Worm (Caenorhabditis elegans): Measurements from ENCODE around the gene pals-25.
"Not testable (repeated sequence)": the region's sequence is repeated elsewhere in the genome, so short reads cannot be mapped to it uniquely, and the experiment has no call there.

pals-25 gene

DNA sequence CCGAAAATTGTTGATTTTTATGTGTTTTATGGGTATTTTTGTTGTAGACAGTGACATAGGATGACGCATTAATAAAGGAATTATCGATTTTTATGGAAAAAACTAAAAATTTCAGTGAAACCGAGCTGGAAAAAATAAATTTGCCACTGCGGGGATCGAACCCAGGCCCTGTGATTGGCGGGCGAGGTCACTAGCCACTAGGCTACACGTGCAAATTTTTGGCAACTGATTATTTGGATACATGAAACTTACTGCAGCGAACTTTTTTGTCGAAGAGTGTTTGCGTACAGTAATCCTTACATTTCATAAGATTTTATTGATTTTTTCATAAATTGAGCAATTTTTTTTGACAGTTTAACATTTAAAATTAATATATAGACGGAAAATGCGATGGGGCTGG, 45.1 kb upstream of the pals-25 start (continued):
- peak in 1 of 2 experiments; percentile 18 for TF ChIP-seq let-607 (tag; optimal IDR thresholded peaks at IDR 0.05)

DNA sequence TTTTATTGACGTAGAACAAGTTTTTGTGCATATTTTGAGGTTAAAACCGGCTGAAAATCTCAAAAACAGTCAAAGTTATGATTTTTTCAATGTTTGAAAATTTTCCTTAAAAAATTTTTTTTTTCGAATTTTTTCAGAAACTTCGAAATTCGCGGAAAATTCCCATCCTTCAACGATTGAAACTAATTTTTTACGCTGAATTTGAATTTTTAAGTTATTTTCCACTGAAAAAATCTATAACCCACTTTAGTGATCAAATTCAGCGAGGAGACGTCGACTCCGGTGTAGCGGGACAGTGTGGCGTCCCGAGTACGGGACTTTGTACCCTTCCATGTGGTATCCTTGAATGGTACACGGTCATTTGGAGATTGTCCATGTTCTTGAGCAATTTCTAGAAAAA, 42.0 kb upstream of the pals-25 start:
- no peak for TF ChIP-seq bed-1 (GFP tag; IDR thresholded peaks at IDR 0.05)

DNA sequence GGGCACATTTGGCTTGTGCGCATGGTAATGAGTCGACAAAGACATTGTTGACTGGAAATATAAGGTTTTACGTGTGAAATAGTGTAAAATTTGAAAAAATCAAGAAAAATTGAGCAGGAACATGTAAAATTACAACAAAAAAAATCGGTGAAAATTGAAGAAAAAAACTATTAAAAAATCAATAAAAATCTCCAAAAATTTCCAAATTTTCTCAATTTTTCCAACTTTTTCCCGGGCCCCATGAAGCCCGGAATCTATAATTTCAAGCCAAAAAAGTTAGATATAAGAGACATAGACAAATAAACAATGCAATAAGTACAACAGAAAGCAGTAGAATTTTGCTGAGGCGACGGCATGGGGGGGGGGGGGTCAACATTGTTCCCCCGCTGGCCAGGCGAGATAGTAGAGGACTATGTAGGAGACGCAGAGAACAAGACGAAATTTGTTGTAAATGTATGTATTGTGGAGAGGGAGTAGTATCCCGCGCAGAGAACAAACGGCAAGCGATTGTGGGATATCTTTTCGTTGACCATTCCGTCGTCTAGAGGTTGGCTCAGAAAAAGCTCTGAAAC, 39.4 kb upstream of the pals-25 start, which contains the start of gene pat-4:
Gene pat-4, minus strand, starts transcription at position 51 of the 572 bp plus-strand sequence.
- TF ChIP-seq unc-62 (GFP tag; optimal IDR thresholded peaks at IDR 0.05) = no peak
- no peak for TF ChIP-seq Y79H2A.3 (GFP tag; conservative IDR thresholded peaks at IDR 0.05)
- no peak for TF ChIP-seq zfh-2 (GFP tag; conservative IDR thresholded peaks at IDR 0.05)
- TF ChIP-seq hmg-1.2 (GFP tag; IDR thresholded peaks at IDR 0.05) = peak; percentile 88
- no peak for TF ChIP-seq cebp-1 (GFP tag; IDR thresholded peaks at IDR 0.05)
- peak; percentile 42 for TF ChIP-seq cebp-1 (tag; optimal IDR thresholded peaks at IDR 0.05)

DNA sequence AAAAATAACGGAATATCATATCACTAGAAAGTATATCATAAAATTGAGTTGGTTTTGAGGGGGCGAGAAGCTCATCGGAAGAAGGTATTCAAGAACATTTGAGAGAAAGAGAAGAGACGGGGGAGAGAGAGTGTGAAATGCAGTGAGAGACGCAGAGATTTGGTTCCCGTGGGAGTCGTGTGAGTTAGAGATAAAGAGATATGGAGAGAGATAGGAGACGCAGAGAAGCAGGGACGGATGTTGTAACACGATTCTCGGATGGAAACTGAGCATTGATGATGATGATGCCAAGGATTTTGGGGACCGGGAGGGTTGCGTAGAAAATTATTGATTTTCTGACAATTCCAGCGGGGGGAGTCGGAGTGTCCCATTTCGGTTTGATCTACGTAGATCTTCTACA, 38.1 kb upstream of the pals-25 start:
- TF ChIP-seq attf-3 (GFP tag; conservative IDR thresholded peaks at IDR 0.05) = no peak
- TF ChIP-seq athp-1 (tag; optimal IDR thresholded peaks at IDR 0.05) = no peak
- TF ChIP-seq cebp-1 (GFP tag; IDR thresholded peaks at IDR 0.05) = no peak
- TF ChIP-seq cebp-1 (tag; optimal IDR thresholded peaks at IDR 0.05) = peak; percentile 0
- peak; percentile 90 for TF ChIP-seq hmg-1.2 (GFP tag; IDR thresholded peaks at IDR 0.05)

DNA sequence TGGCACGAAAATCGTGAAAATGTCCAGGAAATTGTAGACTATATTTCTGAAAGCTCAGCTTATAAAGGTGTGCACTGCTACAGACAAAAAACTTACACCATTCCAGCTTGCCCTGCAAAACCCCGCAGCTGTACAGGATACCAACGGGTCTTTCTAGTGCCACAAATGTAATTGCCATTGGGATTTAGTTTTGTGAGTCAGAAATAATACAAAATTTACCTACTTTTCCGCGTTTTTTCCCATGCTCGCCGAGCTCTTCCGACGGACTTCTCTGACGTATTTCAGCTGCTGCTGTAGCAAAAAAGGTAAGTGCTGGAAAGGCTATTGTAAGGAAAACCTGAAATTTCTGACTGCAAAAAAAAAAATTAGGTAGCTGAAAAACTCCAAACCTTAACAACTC, 37.3 kb upstream of the pals-25 start, which contains the start of gene C29F9.8:
Gene C29F9.8, minus strand, starts transcription at position 101 of the 400 bp plus-strand sequence.
- TF ChIP-seq nhr-90 (tag; optimal IDR thresholded peaks at IDR 0.05); mes-4 (tag; optimal IDR thresholded peaks at IDR 0.05); hrde-1 (tag; optimal IDR thresholded peaks at IDR 0.05; ENCODE audit: borderline replicate concordance): not testable (repeated sequence)

DNA sequence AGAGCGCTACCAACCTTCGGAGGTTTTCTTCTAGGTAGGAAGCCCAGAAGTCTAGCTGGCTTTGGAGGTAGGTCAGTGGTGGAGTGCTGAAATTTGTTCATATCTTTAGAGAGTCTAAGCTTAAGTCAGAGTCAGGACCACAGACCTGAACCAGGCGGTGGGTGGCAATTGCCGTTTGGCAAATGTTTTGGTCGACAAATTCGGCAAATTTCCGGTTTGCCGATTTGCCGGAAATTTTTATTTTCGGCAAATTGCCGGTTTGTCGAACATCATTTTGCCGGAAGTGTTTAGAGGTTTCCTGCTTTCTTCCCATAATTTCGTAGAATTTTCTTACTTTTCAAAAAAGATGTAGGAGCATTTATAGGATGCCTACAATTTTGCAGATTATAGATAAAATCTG, 35.5 kb upstream of the pals-25 start, which contains the start of gene C29F9.9:
Gene C29F9.9, minus strand, starts transcription at position 101 of the 400 bp plus-strand sequence.
- TF ChIP-seq mel-28 (tag; optimal IDR thresholded peaks at IDR 0.05; ENCODE audit: borderline replicate concordance); F23B12.7 (tag; optimal IDR thresholded peaks at IDR 0.05; ENCODE audit: insufficient read depth); B0261.1 (tag; optimal IDR thresholded peaks at IDR 0.05): not testable (repeated sequence)

DNA sequence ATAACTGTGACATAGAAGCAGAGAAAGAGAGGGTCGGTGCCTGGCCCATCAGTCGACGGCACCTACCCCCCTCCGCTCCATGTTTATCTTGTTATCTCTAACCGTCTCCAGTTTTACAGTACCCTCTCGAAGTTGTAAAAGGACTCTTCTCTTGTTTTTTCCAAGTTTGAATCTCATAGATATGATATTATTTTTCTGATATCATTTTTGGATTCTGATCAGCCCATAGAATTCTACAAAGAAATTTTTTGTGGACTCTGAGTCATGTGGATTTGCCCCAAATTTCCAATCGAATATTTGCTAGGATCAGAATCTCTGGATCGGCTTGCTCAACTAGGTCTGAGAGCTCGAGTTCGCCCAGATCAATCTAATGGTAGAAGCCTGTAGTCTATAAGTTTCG, 19.7 kb upstream of the pals-25 start, which contains the start of gene C29F9.6:
Gene C29F9.6, plus strand, starts transcription at position 301 of the 400 bp plus-strand sequence.
- TF ChIP-seq F57C9.4 (tag; optimal IDR thresholded peaks at IDR 0.05) (no peak), F49E8.2 (tag; optimal IDR thresholded peaks at IDR 0.05; ENCODE audit: insufficient read depth) (no peak), nhr-80 (tag; optimal IDR thresholded peaks at IDR 0.05) (no peak), lsy-27 (tag; optimal IDR thresholded peaks at IDR 0.05; ENCODE audit: borderline replicate concordance, insufficient read depth) (no peak)

DNA sequence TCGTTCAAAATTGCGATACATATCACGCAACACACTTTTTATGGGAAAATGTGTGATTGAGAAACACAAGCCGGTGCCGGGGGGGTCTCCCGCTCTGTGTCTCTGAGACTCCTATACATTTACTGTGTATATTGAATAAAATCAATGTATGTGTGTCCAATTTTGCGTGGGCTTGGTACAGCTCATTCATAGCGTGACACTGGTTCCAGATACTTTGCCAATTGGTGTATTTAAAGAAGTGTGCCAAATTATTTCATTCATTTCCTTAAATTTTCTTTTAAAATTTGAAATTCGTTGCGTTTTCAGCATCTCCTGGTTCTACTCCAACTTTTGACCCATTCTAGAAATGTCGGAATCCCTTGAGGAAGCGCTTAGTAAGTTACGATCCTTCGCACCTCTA, 17.1 kb upstream of the pals-25 start, which contains the start of gene C29F9.5:
Gene C29F9.5, plus strand, starts transcription at position 301 of the 400 bp plus-strand sequence.
- TF ChIP-seq T26A5.8 (tag; optimal IDR thresholded peaks at IDR 0.05) (no peak), lag-1 (GFP tag; IDR thresholded peaks at IDR 0.05) (no peak), die-1 (tag; optimal IDR thresholded peaks at IDR 0.05) (no peak), nhr-80 (tag; optimal IDR thresholded peaks at IDR 0.05) (no peak), hlh-12 (tag; optimal IDR thresholded peaks at IDR 0.05) (no peak), nfya-2 (GFP tag; IDR thresholded peaks at IDR 0.05) (no peak), let-526 (GFP tag; IDR thresholded peaks at IDR 0.05) (no peak), nfya-1 (tag; optimal IDR thresholded peaks at IDR 0.05; ENCODE audit: borderline replicate concordance, insufficient read depth) (no peak), B0019.2 (GFP tag; conservative IDR thresholded peaks at IDR 0.05) (no peak), lin-40 (tag; optimal IDR thresholded peaks at IDR 0.05) (no peak), D2030.7 (GFP tag; IDR thresholded peaks at IDR 0.05) (no peak)
